Worm (Caenorhabditis elegans): ENCODE results near the gene K09C4.4.

DNA sequence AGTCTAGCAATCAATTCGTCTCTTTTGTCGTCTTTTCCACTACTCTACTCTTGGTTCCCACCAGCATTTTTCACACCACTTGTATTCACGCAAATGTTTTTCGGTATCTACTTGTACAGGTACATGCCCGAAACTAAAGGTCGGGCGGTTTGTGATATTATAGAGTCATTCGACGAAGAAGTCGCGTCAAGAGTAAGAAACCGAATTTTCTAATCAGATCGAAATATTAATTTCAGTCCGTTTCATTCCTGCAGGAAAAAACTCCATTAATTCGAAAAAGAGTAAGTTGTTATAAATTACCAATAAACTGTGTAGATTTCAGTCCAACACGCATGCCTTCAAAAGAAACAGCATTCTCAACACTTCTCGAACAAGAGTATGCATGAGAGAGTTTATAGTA lies 2.7 kb downstream of the K09C4.4 start:
- TF ChIP-seq blmp-1 (tag; optimal IDR thresholded peaks at IDR 0.05) (no peak), lin-13 (tag; optimal IDR thresholded peaks at IDR 0.05) (no peak), ceh-39 (tag; optimal IDR thresholded peaks at IDR 0.05) (no peak), flh-1 (GFP tag; optimal IDR thresholded peaks at IDR 0.05) (no peak), snpc-4 (tag; optimal IDR thresholded peaks at IDR 0.05) (no peak), ztf-11 (tag; optimal IDR thresholded peaks at IDR 0.05) (no peak)

Measured in whole organism, mixed stage, embryonic.